Fruit fly (Drosophila melanogaster) whole organism, embryonic: ENCODE measurements around the gene mRpS35.

Source experiments
- CG10274 ChIP-seq: fragments of 200-800 bp; sonication (Bioruptor generic); optimal IDR thresholded peaks from 3 replicates; lab custom pipeline; 2017; ENCODE audit warnings: missing biosample characterization, mild to moderate bottlenecking, missing genetic modification characterization
- CG10321 ChIP-seq: fragments of 200-800 bp; sonication (Bioruptor generic); IDR thresholded peaks from 2 replicates; pipeline ENCODE4 v1.3.6; 2022; ENCODE audit warnings: missing biosample characterization, missing genetic modification characterization
- CG13123 ChIP-seq: fragments of 200-800 bp; sonication (Bioruptor generic); optimal IDR thresholded peaks from 2 replicates; lab custom pipeline; 2016; ENCODE audit warnings: missing biosample characterization, missing genetic modification characterization
- CG14860 ChIP-seq: fragments of 200-800 bp; sonication (Bioruptor generic); IDR thresholded peaks from 3 replicates; pipeline ENCODE4 v1.3.6; 2022; ENCODE audit warnings: missing biosample characterization, missing genetic modification characterization; ENCODE audit not compliant: partially characterized antibody
- CG15011 ChIP-seq: fragments of 200-800 bp; sonication (Bioruptor generic); optimal IDR thresholded peaks from 3 replicates; lab custom pipeline; 2018; ENCODE audit warnings: missing biosample characterization, mild to moderate bottlenecking, missing genetic modification characterization
- CG15514 ChIP-seq: fragments of 200-800 bp; sonication (Bioruptor generic); optimal IDR thresholded peaks from 3 replicates; lab custom pipeline; 2017; ENCODE audit warnings: missing biosample characterization, missing genetic modification characterization, mild to moderate bottlenecking, moderate library complexity, missing genetic modification reagents
- CG16813 ChIP-seq: fragments of 200-800 bp; sonication (Bioruptor generic); IDR thresholded peaks from 3 replicates; pipeline ENCODE4 v1.3.6; 2022; ENCODE audit warnings: missing biosample characterization, missing genetic modification characterization; ENCODE audit not compliant: partially characterized antibody
- CG17361 ChIP-seq: fragments of 200-800 bp; sonication (Bioruptor generic); IDR thresholded peaks from 3 replicates; pipeline ENCODE4 v1.3.6; 2022; ENCODE audit warnings: missing biosample characterization, missing genetic modification characterization
- CG1792 ChIP-seq: fragments of 200-800 bp; sonication (Bioruptor generic); optimal IDR thresholded peaks from 2 replicates; lab custom pipeline; 2016; ENCODE audit warnings: missing biosample characterization, missing genetic modification characterization
- CG2875 ChIP-seq: fragments of 200-800 bp; sonication (Bioruptor generic); optimal IDR thresholded peaks from 2 replicates; lab custom pipeline; 2017; ENCODE audit warnings: missing biosample characterization, mild to moderate bottlenecking, missing genetic modification characterization, missing genetic modification reagents
- CG31224 ChIP-seq: fragments of 200-800 bp; sonication (Bioruptor generic); IDR thresholded peaks from 2 replicates; pipeline ENCODE4 v1.3.6; 2022; ENCODE audit warnings: missing biosample characterization, missing genetic modification characterization
- CG3163 ChIP-seq: fragments of 200-800 bp; sonication (Bioruptor generic); optimal IDR thresholded peaks from 3 replicates; lab custom pipeline; 2016; ENCODE audit warnings: missing biosample characterization, missing genetic modification characterization
- CG4820 ChIP-seq: fragments of 200-800 bp; sonication (Bioruptor generic); optimal IDR thresholded peaks from 3 replicates; lab custom pipeline; 2016; ENCODE audit warnings: missing biosample characterization, missing genetic modification characterization
- CG8290 ChIP-seq, 3 experiments: fragments of 200-800 bp; sonication (Bioruptor generic); optimal IDR thresholded peaks; 2 replicates each; lab custom pipeline; 2016 to 2019; ENCODE audit warnings: missing biosample characterization in 3 of 3, missing genetic modification characterization in 3 of 3, mild to moderate bottlenecking in 2 of 3, moderate library complexity in 1 of 3
- CG8765 ChIP-seq: fragments of 200-800 bp; sonication (Bioruptor generic); IDR thresholded peaks from 2 replicates; pipeline ENCODE4 v1.3.6; 2022; ENCODE audit warnings: missing biosample characterization, missing genetic modification characterization
- CG9215 ChIP-seq: fragments of 200-800 bp; sonication (Bioruptor generic); IDR thresholded peaks from 2 replicates; pipeline ENCODE4 v1.3.6; 2022; ENCODE audit warnings: missing biosample characterization, missing genetic modification characterization
- Dp ChIP-seq: fragments of 200-800 bp; sonication (Bioruptor generic); optimal IDR thresholded peaks from 2 replicates; lab custom pipeline; 2018; ENCODE audit warnings: missing biosample characterization, mild to moderate bottlenecking, missing genetic modification characterization, moderate library complexity
- Drgx ChIP-seq: fragments of 200-800 bp; sonication (Bioruptor generic); IDR thresholded peaks from 2 replicates; pipeline ENCODE4 v1.3.6; 2022; ENCODE audit warnings: missing biosample characterization, missing genetic modification characterization
- Ets97D ChIP-seq: fragments of 200-800 bp; sonication (Bioruptor generic); optimal IDR thresholded peaks from 3 replicates; lab custom pipeline; 2016; ENCODE audit warnings: missing biosample characterization, missing genetic modification characterization
- Gsc ChIP-seq: fragments of 200-800 bp; sonication (Bioruptor generic); IDR thresholded peaks from 2 replicates; pipeline ENCODE4 v1.3.6; 2022; ENCODE audit warnings: missing biosample characterization, missing genetic modification characterization
- H2.0 ChIP-seq: fragments of 200-800 bp; sonication (Bioruptor generic); IDR thresholded peaks from 2 replicates; pipeline ENCODE4 v1.3.6; 2022; ENCODE audit warnings: missing biosample characterization, missing genetic modification characterization
- HmgD ChIP-seq: fragments of 200-800 bp; sonication (Bioruptor generic); optimal IDR thresholded peaks from 3 replicates; lab custom pipeline; 2016; ENCODE audit warnings: missing biosample characterization, missing genetic modification characterization
- HmgZ ChIP-seq: fragments of 200-800 bp; sonication (Bioruptor generic); optimal IDR thresholded peaks from 2 replicates; lab custom pipeline; 2018; ENCODE audit warnings: missing biosample characterization, mild to moderate bottlenecking, missing genetic modification characterization
- Neu2 ChIP-seq: fragments of 200-800 bp; sonication (Bioruptor generic); optimal IDR thresholded peaks from 3 replicates; lab custom pipeline; 2016; ENCODE audit warnings: missing biosample characterization, missing genetic modification characterization, borderline replicate concordance
- Pdp1 ChIP-seq, 2 experiments: fragments of 200-800 bp; sonication (Bioruptor generic); optimal IDR thresholded peaks; 3 replicates each; lab custom pipeline; 2016; ENCODE audit warnings: missing biosample characterization in 2 of 2, missing genetic modification characterization in 2 of 2, mild to moderate bottlenecking in 1 of 2, moderate library complexity in 1 of 2
- Ssrp ChIP-seq: fragments of 200-800 bp; sonication (Bioruptor generic); optimal IDR thresholded peaks from 2 replicates; lab custom pipeline; 2018; ENCODE audit warnings: missing biosample characterization, mild to moderate bottlenecking, missing genetic modification characterization, moderate library complexity
- Xbp1 ChIP-seq: fragments of 200-800 bp; sonication (Bioruptor generic); optimal IDR thresholded peaks from 3 replicates; lab custom pipeline; 2016; ENCODE audit warnings: missing biosample characterization, mild to moderate bottlenecking, missing genetic modification characterization
- ash1 ChIP-seq: fragments of 200-800 bp; sonication (Bioruptor generic); optimal IDR thresholded peaks from 2 replicates; lab custom pipeline; 2018; ENCODE audit warnings: missing biosample characterization, mild to moderate bottlenecking, missing genetic modification characterization
- bbx ChIP-seq: fragments of 200-800 bp; sonication (Bioruptor generic); IDR thresholded peaks from 2 replicates; pipeline ENCODE4 v1.3.6; 2022; ENCODE audit warnings: missing biosample characterization, missing genetic modification characterization; ENCODE audit not compliant: partially characterized antibody
- btn ChIP-seq: fragments of 200-800 bp; sonication (Bioruptor generic); optimal IDR thresholded peaks from 2 replicates; lab custom pipeline; 2016; ENCODE audit warnings: missing biosample characterization, missing genetic modification characterization
- cato ChIP-seq: fragments of 200-800 bp; sonication (Bioruptor generic); optimal IDR thresholded peaks from 2 replicates; lab custom pipeline; 2016; ENCODE audit warnings: missing biosample characterization, missing genetic modification characterization, borderline replicate concordance
- chn ChIP-seq: fragments of 200-800 bp; sonication (Bioruptor generic); optimal IDR thresholded peaks from 2 replicates; lab custom pipeline; 2016; ENCODE audit warnings: missing biosample characterization, missing genetic modification characterization
- dmrt11E ChIP-seq: fragments of 200-800 bp; sonication (Bioruptor generic); optimal IDR thresholded peaks from 3 replicates; lab custom pipeline; 2018; ENCODE audit warnings: missing biosample characterization, mild to moderate bottlenecking, missing genetic modification characterization, moderate library complexity
- dmrt99B ChIP-seq: fragments of 200-800 bp; sonication (Bioruptor generic); optimal IDR thresholded peaks from 2 replicates; lab custom pipeline; 2018; ENCODE audit warnings: missing biosample characterization, mild to moderate bottlenecking, missing genetic modification characterization, moderate library complexity
- dpn ChIP-seq, 2 experiments: fragments of 200-800 bp; sonication (Bioruptor generic); optimal IDR thresholded peaks; 3 replicates each; lab custom pipeline; 2016; ENCODE audit warnings: missing biosample characterization in 2 of 2, missing genetic modification characterization in 2 of 2
- exex ChIP-seq: fragments of 200-800 bp; sonication (Bioruptor generic); optimal IDR thresholded peaks from 4 replicates; lab custom pipeline; 2018; ENCODE audit warnings: missing biosample characterization, mild to moderate bottlenecking, missing genetic modification characterization, moderate library complexity
- fd102C ChIP-seq: fragments of 200-800 bp; sonication (Bioruptor generic); optimal IDR thresholded peaks from 2 replicates; lab custom pipeline; 2018; ENCODE audit warnings: missing biosample characterization, mild to moderate bottlenecking, missing genetic modification characterization, moderate library complexity
- gcm2 ChIP-seq: fragments of 200-800 bp; sonication (Bioruptor generic); optimal IDR thresholded peaks from 2 replicates; lab custom pipeline; 2016; ENCODE audit warnings: missing biosample characterization, missing genetic modification characterization
- ham ChIP-seq: fragments of 200-800 bp; sonication (Bioruptor generic); IDR thresholded peaks from 2 replicates; pipeline ENCODE4 v1.3.6; 2022; ENCODE audit warnings: missing biosample characterization, missing genetic modification characterization
- lilli ChIP-seq: fragments of 200-800 bp; sonication (Bioruptor generic); optimal IDR thresholded peaks from 3 replicates; lab custom pipeline; 2016; ENCODE audit warnings: missing biosample characterization, missing genetic modification characterization
- lola ChIP-seq, 3 experiments: fragments of >200 bp in 2 of 3; fragments of 200-800 bp in 1 of 3; sonication (Bioruptor generic) in 1 of 3; optimal IDR thresholded peaks; 2 replicates each; lab custom pipeline; 2017 to 2019; ENCODE audit warnings: missing biosample characterization in 3 of 3, missing genetic modification characterization in 3 of 3, mild to moderate bottlenecking in 1 of 3, moderate library complexity in 1 of 3
- nom ChIP-seq: fragments of 200-800 bp; sonication (Bioruptor generic); optimal IDR thresholded peaks from 2 replicates; lab custom pipeline; 2017; ENCODE audit warnings: missing biosample characterization, missing genetic modification characterization, mild to moderate bottlenecking, moderate library complexity, missing genetic modification reagents
- repo ChIP-seq: fragments of 200-800 bp; sonication (Bioruptor generic); optimal IDR thresholded peaks from 2 replicates; lab custom pipeline; 2016; ENCODE audit warnings: missing biosample characterization, missing genetic modification characterization
- so ChIP-seq: fragments of 200-800 bp; sonication (Bioruptor generic); IDR thresholded peaks from 3 replicates; pipeline ENCODE4 v1.3.6; 2022; ENCODE audit warnings: missing biosample characterization, missing genetic modification characterization
- sqz ChIP-seq: fragments of 200-800 bp; sonication (Bioruptor generic); optimal IDR thresholded peaks from 3 replicates; lab custom pipeline; 2018; ENCODE audit warnings: missing biosample characterization, mild to moderate bottlenecking, missing genetic modification characterization
- stwl ChIP-seq: fragments of 200-800 bp; sonication (Bioruptor generic); optimal IDR thresholded peaks from 3 replicates; lab custom pipeline; 2018; ENCODE audit warnings: missing biosample characterization, mild to moderate bottlenecking, missing genetic modification characterization, moderate library complexity
- trem ChIP-seq: fragments of 200-800 bp; optimal IDR thresholded peaks from 3 replicates; lab custom pipeline; 2019; ENCODE audit warnings: missing biosample characterization, mild to moderate bottlenecking, missing genetic modification characterization, moderate library complexity
- vvl ChIP-seq: fragments of 200-800 bp; sonication (Bioruptor generic); IDR thresholded peaks from 2 replicates; pipeline ENCODE4 v1.3.6; 2022; ENCODE audit warnings: missing biosample characterization, missing genetic modification characterization
- zfh1 ChIP-seq: fragments of 200-800 bp; sonication (Bioruptor generic); IDR thresholded peaks from 3 replicates; pipeline ENCODE4 v1.3.6; 2022; ENCODE audit warnings: missing biosample characterization, missing genetic modification characterization

The mRpS35 gene

DNA sequence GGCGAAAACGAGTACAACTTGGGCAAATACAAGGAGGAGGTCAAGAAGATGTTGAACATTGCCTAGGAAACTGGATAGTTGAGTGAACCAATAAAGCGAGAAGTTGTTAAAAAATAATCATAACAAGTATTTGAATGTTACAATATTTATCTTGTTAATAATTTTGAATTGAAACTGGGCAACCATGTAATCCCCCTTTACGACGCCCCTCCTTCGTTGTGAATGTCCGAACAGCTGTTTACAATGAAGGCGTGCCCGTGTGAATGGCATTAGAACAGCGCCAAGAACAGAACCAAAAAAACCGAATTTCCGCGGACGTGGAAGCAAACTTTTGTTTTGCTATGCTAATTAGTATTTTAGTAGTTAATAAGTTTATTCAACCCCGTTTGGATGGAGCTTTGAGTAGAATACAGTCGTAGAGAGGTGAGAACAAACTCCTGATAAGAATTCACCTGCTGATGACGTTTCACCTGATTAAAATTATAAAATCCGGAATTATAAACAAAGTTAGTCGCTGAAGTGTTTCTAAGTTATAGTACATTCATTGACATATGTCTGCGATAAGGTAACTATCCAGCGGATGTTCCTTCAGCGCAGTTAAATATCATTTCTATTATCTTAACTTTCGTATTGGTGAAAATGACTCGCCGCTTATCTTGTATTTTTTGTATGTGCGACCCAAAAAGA, 1.4 kb downstream of the mRpS35 start, which contains the start of gene Pgant6 (continued):
- TF ChIP-seq CG15514 (GFP tag; lab: Kevin White, UChicago) (peak; percentile 6), Neu2 (GFP tag; lab: Kevin White, UChicago) (no peak), cato (GFP tag; lab: Kevin White, UChicago) (no peak), CG10321 (GFP tag; lab: Robert Waterston, UW) (no peak), CG3163 (GFP tag; lab: Kevin White, UChicago) (no peak), so (GFP tag; lab: Robert Waterston, UW) (no peak), chn (no peak), CG2875 (no peak), exex (tag; lab: Kevin White, UChicago) (peak; percentile 50), CG8290 (GFP tag; optimal IDR thresholded peaks at IDR 0.05; lab: Kevin White, UChicago) (no peak), CG8290 (tag; optimal IDR thresholded peaks at IDR 0.05; lab: Kevin White, UChicago) (no peak), zfh1 (0 out of 3 replicates have a peak, but pooled peaks have one; percentile 22), Gsc (GFP tag; lab: Robert Waterston, UW) (no peak), Xbp1 (GFP tag; lab: Kevin White, UChicago) (peak; percentile 19), fd102C (GFP tag; lab: Kevin White, UChicago) (no peak), stwl (tag; lab: Kevin White, UChicago) (peak; percentile 19), CG14860 (no peak), btn (no peak), sqz (GFP tag; lab: Kevin White, UChicago) (peak; percentile 42), CG31224 (GFP tag; lab: Robert Waterston, UW) (no peak), dpn (GFP tag; optimal IDR thresholded peaks at IDR 0.05; lab: Kevin White, UChicago) (no peak), CG13123 (GFP tag; lab: Kevin White, UChicago) (no peak), Dp (GFP tag; lab: Kevin White, UChicago) (peak; percentile 52), CG16813 (GFP tag; lab: Robert Waterston, UW) (no peak), gcm2 (no peak), CG15011 (GFP tag; lab: Kevin White, UChicago) (no peak), Ssrp (no peak), CG1792 (GFP tag; lab: Kevin White, UChicago) (no peak), Drgx (GFP tag; lab: Robert Waterston, UW) (no peak), Ets97D (GFP tag; lab: Kevin White, UChicago) (peak; percentile 33), dmrt99B (tag; lab: Kevin White, UChicago) (no peak), lola (GFP tag; optimal IDR thresholded peaks at IDR 0.05; lab: Kevin White, UChicago) (no peak), dmrt11E (no peak), CG17361 (GFP tag; lab: Robert Waterston, UW) (no peak), HmgD (GFP tag; lab: Kevin White, UChicago) (no peak), vvl (peak; percentile 49; the same call in 1 of the 2 replicates), HmgZ (tag; lab: Kevin White, UChicago) (peak; percentile 26), CG4820 (GFP tag; lab: Kevin White, UChicago) (no peak), repo (no peak), trem (peak; percentile 13), ham (no peak), bbx (GFP tag; lab: Robert Waterston, UW) (no peak), CG10274 (GFP tag; lab: Kevin White, UChicago) (no peak), CG8765 (no peak), lilli (GFP tag; lab: Kevin White, UChicago) (peak; percentile 40), Pdp1 (GFP tag; optimal IDR thresholded peaks at IDR 0.05; lab: Kevin White, UChicago) (peak in 1 of 2 experiments; percentile 97), ash1 (GFP tag; lab: Kevin White, UChicago) (no peak), H2.0 (no peak), nom (GFP tag; lab: Kevin White, UChicago) (no peak), CG9215 (GFP tag; lab: Robert Waterston, UW) (no peak)
